Worm (Caenorhabditis elegans): ENCODE data around the gene Y94H6A.3.

DNA sequence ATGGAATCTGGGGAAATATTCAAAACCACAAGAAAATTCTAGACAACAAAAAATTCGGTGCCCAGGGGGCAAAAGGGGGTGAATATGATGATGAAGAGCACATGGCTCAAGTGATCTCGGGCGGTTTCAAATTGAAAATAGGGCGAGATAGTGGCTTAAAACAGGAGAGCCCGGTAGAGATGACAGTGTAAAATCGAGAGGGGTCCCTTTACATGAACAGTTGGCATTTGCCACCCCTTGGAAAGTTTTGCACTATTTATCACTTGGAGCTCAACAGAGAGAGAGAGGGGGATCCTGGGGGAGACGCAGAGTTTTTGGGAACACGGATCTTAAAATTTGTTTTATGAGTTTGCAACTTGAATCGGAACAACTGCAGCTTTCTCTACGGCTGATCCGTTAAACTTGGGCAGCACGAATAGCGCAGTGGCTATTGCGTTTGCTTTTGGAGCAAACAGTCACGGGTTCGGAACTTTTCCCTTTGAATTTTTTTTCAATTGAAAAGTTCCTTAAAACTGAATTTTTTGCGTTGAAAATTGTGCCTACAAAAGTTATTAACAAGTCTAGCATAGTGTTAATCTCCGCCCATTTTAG is 10.8 kb upstream of the Y94H6A.3 start:
- no peak for TF ChIP-seq mdl-1 (tag; optimal IDR thresholded peaks at IDR 0.05)
- no peak for TF ChIP-seq nhr-28 (tag; optimal IDR thresholded peaks at IDR 0.05)
- TF ChIP-seq R02D3.7 (tag; optimal IDR thresholded peaks at IDR 0.05) = no peak
- no peak for TF ChIP-seq snpc-4 (tag; optimal IDR thresholded peaks at IDR 0.05)
- TF ChIP-seq jun-1 (tag; optimal IDR thresholded peaks at IDR 0.05) = no peak
- TF ChIP-seq ztf-11 (tag; optimal IDR thresholded peaks at IDR 0.05) = no peak
- TF ChIP-seq ama-1 (optimal IDR thresholded peaks at IDR 0.05) = no peak
- TF ChIP-seq ceh-16 (tag; optimal IDR thresholded peaks at IDR 0.05) = no peak

All from whole organism, L3 larva.